Worm (Caenorhabditis elegans): Measurements from ENCODE around the gene W09B6.4.

Gene W09B6.4

DNA sequence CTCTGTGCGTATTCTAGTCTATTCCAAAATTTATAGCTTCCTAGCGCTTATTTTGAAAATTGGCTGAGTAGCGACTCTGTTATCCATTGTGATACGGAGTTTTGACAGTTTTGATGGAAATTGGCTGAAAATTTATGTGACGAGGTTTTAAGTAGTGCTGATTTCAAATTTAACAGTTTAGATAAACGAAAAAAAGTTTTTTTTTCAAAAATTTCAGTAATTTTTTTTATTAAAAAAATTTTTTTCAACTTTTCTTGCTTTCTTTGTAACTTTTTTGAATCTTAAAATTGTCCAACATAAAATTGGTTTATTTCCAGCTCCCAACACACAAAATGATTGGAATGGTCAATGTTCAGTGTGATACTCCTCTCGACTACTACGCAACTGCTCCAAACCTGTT is 22.6 kb upstream of the W09B6.4 start, which contains the start of gene T23F4.2:
Gene T23F4.2, plus strand, starts transcription at position 301 of the 400 bp plus-strand sequence.
- TF ChIP-seq ceh-6 (GFP tag; optimal IDR thresholded peaks at IDR 0.05): no peak
- no peak for TF ChIP-seq hlh-6 (tag; optimal IDR thresholded peaks at IDR 0.05)
- no peak for TF ChIP-seq sox-2 (GFP tag; IDR thresholded peaks at IDR 0.05)
- TF ChIP-seq pha-2 (tag; optimal IDR thresholded peaks at IDR 0.05): no peak
- no peak for TF ChIP-seq elt-4 (tag; optimal IDR thresholded peaks at IDR 0.05)
- no peak for TF ChIP-seq ref-2 (tag; optimal IDR thresholded peaks at IDR 0.05)
- TF ChIP-seq npax-4 (tag; optimal IDR thresholded peaks at IDR 0.05): no peak
- no peak for TF ChIP-seq ztf-16 (tag; optimal IDR thresholded peaks at IDR 0.05)
- no peak for TF ChIP-seq mec-3 (tag; optimal IDR thresholded peaks at IDR 0.05; ENCODE audit: borderline replicate concordance)
- no peak for TF ChIP-seq ttx-3 (tag; optimal IDR thresholded peaks at IDR 0.05)
- no peak for TF ChIP-seq eyg-1 (tag; optimal IDR thresholded peaks at IDR 0.05)
- TF ChIP-seq che-1 (tag; optimal IDR thresholded peaks at IDR 0.05): no peak
- no peak for TF ChIP-seq ahr-1 (tag; optimal IDR thresholded peaks at IDR 0.05)
- TF ChIP-seq rnt-1 (tag; optimal IDR thresholded peaks at IDR 0.05): no peak
- TF ChIP-seq nhr-11 (tag; optimal IDR thresholded peaks at IDR 0.05): no peak
- no peak for TF ChIP-seq elt-2 (tag; optimal IDR thresholded peaks at IDR 0.05)
- no peak for TF ChIP-seq K02D7.2 (tag; optimal IDR thresholded peaks at IDR 0.05)
- TF ChIP-seq C38D4.7 (GFP tag; optimal IDR thresholded peaks at IDR 0.05): no peak

DNA sequence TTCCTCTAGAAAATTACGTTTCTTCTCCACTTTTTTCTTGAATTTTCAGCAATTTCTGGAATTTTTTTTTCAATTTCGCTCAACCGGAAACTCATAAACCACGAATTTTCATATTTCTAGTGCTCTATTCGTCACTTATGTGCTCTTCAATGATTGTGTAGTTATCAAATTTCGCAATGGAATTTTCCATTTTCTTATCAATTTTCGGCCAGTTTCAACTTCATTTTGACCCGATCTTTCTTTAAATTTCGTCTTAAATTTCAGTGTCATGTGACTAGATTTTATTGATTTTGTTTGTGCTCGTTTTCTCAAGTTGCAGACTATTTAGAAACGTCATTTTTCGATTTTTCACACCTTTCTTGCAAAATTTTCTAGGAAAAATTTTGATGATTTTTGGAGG is 19.1 kb upstream of the W09B6.4 start:
- no peak for TF ChIP-seq unc-86 (tag; optimal IDR thresholded peaks at IDR 0.05)
- no peak for TF ChIP-seq nhr-11 (tag; optimal IDR thresholded peaks at IDR 0.05)
- peak; percentile 40 for TF ChIP-seq elt-2 (tag; optimal IDR thresholded peaks at IDR 0.05)
- no peak for TF ChIP-seq C08G9.2 (tag; optimal IDR thresholded peaks at IDR 0.05)
- TF ChIP-seq nfya-1 (tag; optimal IDR thresholded peaks at IDR 0.05): no peak
- TF ChIP-seq lim-6 (tag; optimal IDR thresholded peaks at IDR 0.05): no peak

DNA sequence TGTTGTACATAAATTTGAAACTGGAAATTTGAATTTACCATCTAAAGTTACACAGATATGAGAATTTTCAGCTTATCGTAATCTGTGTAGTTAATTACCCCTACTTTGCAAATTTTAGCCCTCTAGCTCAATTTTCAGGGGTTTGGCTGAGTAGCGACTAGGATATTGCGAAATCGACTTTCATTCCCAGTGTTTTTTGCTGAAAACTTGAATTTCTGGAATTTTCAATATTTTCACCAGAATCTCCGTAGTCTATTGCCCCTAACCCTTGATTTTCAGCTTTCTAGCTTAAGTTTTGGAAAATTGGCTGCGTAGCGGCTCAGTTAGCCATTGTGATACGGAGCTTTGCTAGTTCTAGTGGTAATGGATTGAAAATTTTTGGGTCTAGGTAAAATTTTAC is 16.5 kb upstream of the W09B6.4 start:
- TF ChIP-seq fkh-10 (GFP tag; optimal IDR thresholded peaks at IDR 0.05) (no peak), ceh-34 (tag; optimal IDR thresholded peaks at IDR 0.05) (no peak), unc-55 (GFP tag; optimal IDR thresholded peaks at IDR 0.05) (no peak), pros-1 (tag; optimal IDR thresholded peaks at IDR 0.05) (no peak), ceh-2 (tag; optimal IDR thresholded peaks at IDR 0.05) (no peak), ztf-16 (tag; optimal IDR thresholded peaks at IDR 0.05) (no peak), pha-2 (tag; optimal IDR thresholded peaks at IDR 0.05) (no peak)

DNA sequence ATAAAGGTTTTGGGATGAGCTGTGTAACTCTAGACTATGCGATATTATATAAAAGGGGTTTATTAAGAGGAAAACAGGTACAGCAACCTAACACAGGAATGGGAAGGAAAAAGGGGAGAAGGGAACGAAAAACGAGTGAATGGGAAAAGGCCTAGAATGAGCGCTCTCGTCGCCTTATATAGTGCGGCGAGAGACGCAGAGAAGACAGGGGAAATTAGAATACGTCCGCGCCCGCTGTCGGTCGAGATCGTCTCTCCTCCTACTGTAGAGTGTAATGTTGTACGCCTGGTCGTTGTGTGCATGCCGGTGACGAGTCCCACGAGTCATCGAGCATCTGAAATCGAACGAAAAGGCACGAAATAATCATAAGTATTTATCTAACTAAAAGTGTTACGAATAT is 12.7 kb upstream of the W09B6.4 start:
- no peak for TF ChIP-seq F13H6.1 (tag; optimal IDR thresholded peaks at IDR 0.05)
- no peak for TF ChIP-seq pat-9 (tag; optimal IDR thresholded peaks at IDR 0.05)
- no peak for TF ChIP-seq ceh-24 (tag; optimal IDR thresholded peaks at IDR 0.05)

DNA sequence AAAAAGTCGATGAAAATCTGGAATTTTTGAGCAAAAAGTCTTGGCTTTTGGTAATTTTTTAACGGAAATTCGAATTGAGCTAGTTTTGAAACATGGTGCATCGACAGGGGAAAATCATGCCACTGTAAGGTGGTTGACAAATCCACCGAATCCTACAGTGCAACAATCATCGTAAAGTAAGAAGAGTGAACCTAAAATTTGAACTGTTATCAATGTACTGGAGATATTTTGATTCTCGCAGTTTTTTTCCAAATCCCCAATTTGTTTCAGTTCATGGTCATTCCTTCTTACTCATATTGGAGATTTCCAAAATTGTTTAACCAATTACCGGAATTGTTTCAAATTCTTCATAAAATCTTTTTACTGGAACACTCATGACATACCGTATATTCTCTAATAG is 12.1 kb upstream of the W09B6.4 start:
- TF ChIP-seq ceh-24 (tag; optimal IDR thresholded peaks at IDR 0.05) (no peak), ceh-31 (tag; optimal IDR thresholded peaks at IDR 0.05) (no peak), ttx-3 (tag; optimal IDR thresholded peaks at IDR 0.05) (no peak), mec-3 (tag; optimal IDR thresholded peaks at IDR 0.05; ENCODE audit: borderline replicate concordance) (no peak), odd-2 (tag; optimal IDR thresholded peaks at IDR 0.05) (no peak)

DNA sequence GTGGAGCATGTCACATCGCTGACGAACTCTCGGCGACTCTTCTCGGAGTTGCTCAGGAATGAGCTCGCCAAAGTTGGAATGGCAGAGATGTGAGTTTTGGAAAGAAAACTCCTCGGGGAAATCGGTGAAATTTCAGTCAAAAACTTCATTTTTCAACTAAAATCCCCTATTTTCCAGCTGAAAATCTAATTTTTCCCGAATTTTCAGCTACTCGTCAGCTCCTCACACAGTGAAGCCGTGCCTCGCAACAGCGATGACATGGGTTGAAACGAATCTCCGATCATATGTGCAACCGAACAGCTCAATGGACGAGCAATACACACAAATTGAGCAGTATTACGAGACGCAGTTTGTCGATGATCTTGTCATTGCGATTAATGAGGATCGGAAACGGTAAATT is 11.2 kb upstream of the W09B6.4 start:
- TF ChIP-seq unc-42 (tag; optimal IDR thresholded peaks at IDR 0.05) (no peak), lin-11 (tag; optimal IDR thresholded peaks at IDR 0.05) (no peak), zip-5 (tag; optimal IDR thresholded peaks at IDR 0.05) (no peak), pha-4 (tag; optimal IDR thresholded peaks at IDR 0.05) (no peak), pha-2 (tag; optimal IDR thresholded peaks at IDR 0.05) (no peak), dmd-4 (tag; optimal IDR thresholded peaks at IDR 0.05; ENCODE audit: borderline replicate concordance) (no peak), ceh-22 (tag; optimal IDR thresholded peaks at IDR 0.05) (no peak), Y22D7AL.16 (tag; optimal IDR thresholded peaks at IDR 0.05) (no peak), fax-1 (tag; optimal IDR thresholded peaks at IDR 0.05) (no peak)

Data from whole organism, late embryonic.